Fruit fly (Drosophila melanogaster) Kc167 (cell line): ENCODE results near the gene Cdc42.

Source experiments
- Myc ChIP-seq: fragments of >200 bp; optimal IDR thresholded peaks from 2 replicates; lab custom pipeline; 2017; ENCODE audit warnings: missing external identifiers
- Sin3A ChIP-seq: fragments of >200 bp; optimal IDR thresholded peaks from 2 replicates; lab custom pipeline; 2018; ENCODE audit warnings: missing external identifiers
- h ChIP-seq: fragments of >200 bp; optimal IDR thresholded peaks from 3 replicates; lab custom pipeline; 2018; ENCODE audit warnings: missing external identifiers
- insv ChIP-seq: fragments of >200 bp; optimal IDR thresholded peaks from 3 replicates; lab custom pipeline; 2018; ENCODE audit warnings: missing external identifiers
- psq ChIP-seq: fragments of >200 bp; optimal IDR thresholded peaks from 2 replicates; lab custom pipeline; 2017; ENCODE audit warnings: missing external identifiers
- ttk ChIP-seq: sonication (Bioruptor generic); optimal IDR thresholded peaks from 2 replicates; lab custom pipeline; 2017; ENCODE audit warnings: missing external identifiers

Gene Cdc42

dm6 chrX:19696845-19697244 is at the start of gene Cdc42:
Gene Cdc42 (plus strand): TSS chrX:19697091.
- TF ChIP-seq Sin3A (lab: Kevin White, UChicago) (no peak), psq (no peak), h (lab: Kevin White, UChicago) (no peak), ttk (lab: Kevin White, UChicago) (no peak), Myc (lab: Kevin White, UChicago) (no peak), insv (no peak)

dm6 chrX:19651757-19652419 is 45.0 kb upstream of the Cdc42 start, which contains the start of the genes Ranbp21 and Elys:
Gene Ranbp21 (minus strand): TSS chrX:19652269.
Gene Elys (plus strand): TSS chrX:19652305.
- TF ChIP-seq h (lab: Kevin White, UChicago) = no peak
- TF ChIP-seq insv = no peak
- TF ChIP-seq Sin3A (lab: Kevin White, UChicago) = no peak
- TF ChIP-seq Myc (lab: Kevin White, UChicago) = no peak
- no peak for TF ChIP-seq psq
- no peak for TF ChIP-seq ttk (lab: Kevin White, UChicago)

DNA sequence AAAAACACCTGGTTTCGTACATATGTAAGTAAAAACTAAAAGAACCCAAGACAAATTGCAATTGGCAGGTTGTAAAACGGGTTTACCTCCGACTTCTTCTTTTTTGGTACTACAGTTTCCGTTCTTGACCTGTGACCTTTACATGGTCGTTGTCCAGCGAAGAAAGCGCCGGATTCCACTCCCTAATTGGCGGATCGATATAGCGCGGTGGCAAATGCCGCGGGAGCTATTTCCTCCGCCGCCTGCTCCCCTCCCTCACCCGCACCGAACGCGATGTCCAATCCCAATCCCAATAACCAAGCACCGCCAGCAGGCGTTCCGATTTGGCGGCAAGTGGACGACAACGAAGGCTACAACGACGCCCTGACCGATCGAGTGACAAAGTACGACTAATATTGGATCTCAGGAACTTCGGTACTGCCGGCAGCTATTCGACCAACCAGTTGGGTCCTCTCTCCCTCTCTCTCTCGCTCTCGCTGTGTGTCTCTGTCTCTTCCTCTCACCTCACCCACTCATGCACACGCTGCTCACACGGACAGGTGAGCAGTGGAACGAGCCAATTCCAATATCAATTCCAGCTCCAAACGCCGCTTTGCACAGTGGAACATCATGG is 34.2 kb upstream of the Cdc42 start:
- TF ChIP-seq Sin3A (lab: Kevin White, UChicago) (no peak), h (lab: Kevin White, UChicago) (no peak), psq (no peak), insv (no peak), ttk (lab: Kevin White, UChicago) (no peak), Myc (lab: Kevin White, UChicago) (no peak)

dm6 chrX:19663196-19663858 is 33.6 kb upstream of the Cdc42 start:
- TF ChIP-seq insv (no peak), Sin3A (lab: Kevin White, UChicago) (no peak), ttk (lab: Kevin White, UChicago) (no peak), psq (no peak), h (lab: Kevin White, UChicago) (no peak), Myc (lab: Kevin White, UChicago) (no peak)

- TF ChIP-seq Myc (lab: Kevin White, UChicago) (no peak), ttk (lab: Kevin White, UChicago) (no peak), insv (no peak), h (lab: Kevin White, UChicago) (no peak), Sin3A (lab: Kevin White, UChicago) (no peak), psq (no peak)
Measured at dm6 chrX:19663859-19664728, 32.8 kb upstream of the Cdc42 start, which contains the start of the genes CG14223 and Ssu72. Gene CG14223 (minus strand): TSS chrX:19663971. Gene Ssu72 (plus strand): TSS chrX:19664561.

DNA sequence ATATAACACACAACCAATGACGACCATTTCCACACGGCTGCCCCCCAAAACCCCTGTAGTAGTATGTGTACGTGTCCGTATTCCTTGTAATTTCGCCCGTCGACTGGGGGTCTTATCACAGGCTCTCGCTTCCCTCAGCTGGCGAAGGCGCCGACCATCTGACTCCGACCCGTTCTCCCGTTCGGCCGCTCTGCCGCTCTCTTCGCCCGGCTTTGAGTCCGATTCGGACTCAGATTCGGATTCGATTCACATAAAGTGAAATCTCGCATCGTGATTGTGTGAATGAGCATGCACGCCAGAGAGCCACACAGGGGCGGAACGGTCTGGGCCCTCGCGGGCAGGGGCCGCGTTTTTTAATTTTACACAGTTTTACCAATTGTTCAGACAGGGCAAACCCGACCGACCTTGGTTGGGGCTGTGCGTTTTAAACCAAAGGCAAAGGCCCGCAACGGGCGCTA is 31.2 kb upstream of the Cdc42 start:
- TF ChIP-seq Myc (lab: Kevin White, UChicago) = no peak
- no peak for TF ChIP-seq insv
- TF ChIP-seq h (lab: Kevin White, UChicago) = no peak
- no peak for TF ChIP-seq ttk (lab: Kevin White, UChicago)
- TF ChIP-seq Sin3A (lab: Kevin White, UChicago) = no peak
- TF ChIP-seq psq = no peak

- TF ChIP-seq h (lab: Kevin White, UChicago) (no peak), Myc (lab: Kevin White, UChicago) (no peak), psq (no peak), insv (no peak), ttk (lab: Kevin White, UChicago) (no peak), Sin3A (lab: Kevin White, UChicago) (no peak)
Measured at dm6 chrX:19666991-19667409, 29.9 kb upstream of the Cdc42 start, which contains the start of gene Zw. Gene Zw (plus strand): TSS chrX:19667252.

DNA sequence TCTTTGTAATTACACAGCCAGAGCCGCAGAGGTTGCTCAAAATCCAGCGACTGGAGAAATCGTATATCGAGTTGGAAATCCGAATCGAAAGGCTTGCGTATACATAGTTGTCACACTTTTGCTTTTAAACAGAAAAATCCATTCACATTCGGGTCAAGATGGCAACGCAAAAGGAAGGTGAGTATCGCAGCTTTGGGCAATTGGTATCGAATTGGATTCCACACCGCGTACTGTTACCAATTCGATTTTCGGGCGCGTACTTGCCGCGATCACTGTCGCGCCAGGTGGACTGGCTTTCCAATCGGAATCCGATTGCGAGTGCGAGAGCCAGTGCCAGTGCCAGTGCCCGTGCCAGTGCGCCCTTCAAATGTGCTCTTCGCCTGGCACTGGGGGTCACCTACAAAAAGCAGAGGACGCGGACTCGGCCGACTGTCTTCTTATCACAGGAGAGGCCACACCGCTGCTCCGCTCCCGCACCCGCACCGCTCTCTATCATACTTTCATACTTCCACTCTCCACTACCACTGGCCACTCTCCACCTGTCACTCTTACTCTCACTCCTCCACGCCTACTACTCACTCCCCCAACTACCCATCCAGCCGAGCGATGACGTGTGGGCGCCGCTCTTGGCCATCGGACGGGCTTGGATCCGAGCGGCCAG is 29.3 kb upstream of the Cdc42 start:
- TF ChIP-seq Sin3A (lab: Kevin White, UChicago) (no peak), psq (no peak), h (lab: Kevin White, UChicago) (no peak), Myc (lab: Kevin White, UChicago) (no peak), ttk (lab: Kevin White, UChicago) (no peak), insv (no peak)

DNA sequence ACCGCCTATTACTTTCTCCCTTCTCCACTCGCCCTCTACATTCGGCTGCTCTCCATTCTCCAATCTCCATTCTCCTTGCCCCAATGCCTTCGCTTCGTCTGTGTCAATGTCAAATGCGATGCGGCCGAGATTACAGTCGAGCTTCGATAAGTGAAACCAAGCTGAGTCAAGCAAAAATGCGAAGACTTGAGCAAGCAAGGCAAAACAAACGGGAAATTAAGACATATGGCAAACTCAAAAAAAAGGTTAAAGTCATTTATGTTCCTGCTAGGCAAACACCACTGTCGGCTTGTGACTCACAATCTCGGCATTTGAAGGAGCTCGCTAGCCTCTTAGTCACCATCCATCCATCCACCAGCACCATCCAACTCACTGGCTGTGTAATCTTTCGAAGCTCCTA is 28.5 kb upstream of the Cdc42 start:
- TF ChIP-seq psq (no peak), h (lab: Kevin White, UChicago) (no peak), Myc (lab: Kevin White, UChicago) (no peak), Sin3A (lab: Kevin White, UChicago) (no peak), ttk (lab: Kevin White, UChicago) (no peak), insv (no peak)

- TF ChIP-seq Myc (lab: Kevin White, UChicago) (no peak), h (lab: Kevin White, UChicago) (no peak), insv (no peak), psq (no peak), ttk (lab: Kevin White, UChicago) (no peak), Sin3A (lab: Kevin White, UChicago) (no peak)
Measured at dm6 chrX:19675662-19676061, 21.2 kb upstream of the Cdc42 start, which contains the start of gene et. Gene et (minus strand): TSS chrX:19675891.
